Worm (Caenorhabditis elegans) whole organism, L4 larva: Measurements from ENCODE around the gene ZK1320.3.

Experiments
- T20F7.1 ChIP-seq: fragments of 200-800 bp; sonication (Bioruptor generic); optimal IDR thresholded peaks from 2 replicates; lab custom pipeline; 2018; ENCODE audit warnings: mild to moderate bottlenecking, missing genetic modification characterization, missing compliant biosample characterization
- ceh-82 ChIP-seq: sonication (generic microtip); optimal IDR thresholded peaks from 2 replicates; lab custom pipeline; 2017; ENCODE audit warnings: missing biosample characterization, missing genetic modification characterization
- ctbp-1 ChIP-seq: fragments of 200-800 bp; sonication (Bioruptor generic); IDR thresholded peaks from 2 replicates; pipeline ENCODE4 v1.3.6; 2022; ENCODE audit warnings: missing genetic modification reagents, missing genetic modification characterization, missing compliant biosample characterization
- egl-27 ChIP-seq: sonication (generic microtip); optimal IDR thresholded peaks from 3 replicates; lab custom pipeline; 2017; ENCODE audit warnings: missing biosample characterization, missing genetic modification reagents, missing genetic modification characterization
- lin-39 ChIP-seq: fragments of 150-350 bp; optimal IDR thresholded peaks from 2 replicates; lab custom pipeline; 2014; ENCODE audit warnings: missing biosample characterization, missing genetic modification reagents, missing genetic modification characterization
- snpc-4 ChIP-seq: fragments of 150-350 bp; optimal IDR thresholded peaks from 2 replicates; lab custom pipeline; 2014; ENCODE audit warnings: missing biosample characterization, missing genetic modification characterization
- unc-62 ChIP-seq, 3 experiments: fragments of 150-350 bp in 1 of 3; sonication (generic microtip); optimal IDR thresholded peaks in 2 of 3; peaks in 1 of 3; 1 replicate in 1 of 3; 2 replicates in 2 of 3; lab custom pipeline; 2014 to 2017; ENCODE audit warnings: missing biosample characterization in 3 of 3, missing genetic modification characterization in 3 of 3, missing genetic modification reagents in 3 of 3, missing genotype in 1 of 3

DNA sequence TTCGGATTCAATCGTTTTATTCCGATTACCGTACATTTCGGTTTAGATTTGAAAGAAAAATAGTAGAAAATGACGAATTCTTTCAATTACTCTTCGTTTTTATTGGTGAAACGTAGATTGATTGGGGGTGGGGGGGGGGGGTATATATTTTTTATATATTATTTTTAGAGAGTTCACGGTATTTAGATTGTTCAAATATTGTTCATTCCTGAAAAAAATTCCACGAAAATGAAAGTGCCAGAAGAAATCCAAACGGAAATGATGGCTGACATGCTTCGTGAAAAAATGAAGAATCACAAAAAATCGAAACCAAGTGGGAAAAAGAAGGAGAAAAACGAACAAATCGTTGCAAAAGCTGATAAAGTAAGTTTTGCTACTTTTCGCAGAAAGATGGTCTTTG, 40.1 kb upstream of the ZK1320.3 start, which contains the start of the genes Y53C12A.8 and Y53C12A.7:
- TF ChIP-seq ceh-82 (no peak), egl-27 (tag; lab: Kevin White, UChicago) (no peak), T20F7.1 (GFP tag; lab: Kevin White, UChicago) (no peak), snpc-4 (no peak), lin-39 (tag; lab: Kevin White, UChicago) (no peak), ctbp-1 (GFP tag; lab: Robert Waterston, UW) (no peak), unc-62 (GFP tag; optimal IDR thresholded peaks at IDR 0.05 in 1 of 2; lab: Kevin White, UChicago) (no peak), unc-62 (tag; optimal IDR thresholded peaks at IDR 0.05; lab: Kevin White, UChicago) (no peak)
